Worm (Caenorhabditis elegans): Measurements from ENCODE around the gene ZK856.14.

The ZK856.14 gene

ce11 chrV:10249515-10249914 is 32.7 kb downstream of the ZK856.14 start:
- TF ChIP-seq scrt-1 (GFP tag; IDR thresholded peaks at IDR 0.05), result no peak
- TF ChIP-seq pes-1 (GFP tag; IDR thresholded peaks at IDR 0.05), result no peak
- no peak for TF ChIP-seq B0310.2 (tag; optimal IDR thresholded peaks at IDR 0.05)
- no peak for TF ChIP-seq F13C5.2 (tag; optimal IDR thresholded peaks at IDR 0.05)
- TF ChIP-seq aly-1 (tag; optimal IDR thresholded peaks at IDR 0.05), result no peak
- no peak for TF ChIP-seq tbx-11 (GFP tag; IDR thresholded peaks at IDR 0.05)
- no peak for TF ChIP-seq tbx-37 (GFP tag; conservative IDR thresholded peaks at IDR 0.05)
- TF ChIP-seq ceh-13 (GFP tag; optimal IDR thresholded peaks at IDR 0.05), result no peak
- TF ChIP-seq hmg-4 (GFP tag; optimal IDR thresholded peaks at IDR 0.05), result no peak

ce11 chrV:10252682-10253081 is 35.9 kb downstream of the ZK856.14 start:
- TF ChIP-seq ceh-13 (GFP tag; optimal IDR thresholded peaks at IDR 0.05) (no peak), hmg-4 (GFP tag; optimal IDR thresholded peaks at IDR 0.05) (no peak), sea-1 (GFP tag; conservative IDR thresholded peaks at IDR 0.05) (no peak), tbx-37 (GFP tag; conservative IDR thresholded peaks at IDR 0.05) (no peak)

- TF ChIP-seq ceh-36 (tag; optimal IDR thresholded peaks at IDR 0.05) (no peak), B0310.2 (tag; optimal IDR thresholded peaks at IDR 0.05) (no peak), ama-1 (optimal IDR thresholded peaks at IDR 0.05) (no peak), hmg-4 (GFP tag; optimal IDR thresholded peaks at IDR 0.05) (no peak), tbx-11 (GFP tag; IDR thresholded peaks at IDR 0.05) (no peak), flt-1 (GFP tag; IDR thresholded peaks at IDR 0.05) (no peak), pes-1 (GFP tag; IDR thresholded peaks at IDR 0.05) (no peak), tra-4 (tag; optimal IDR thresholded peaks at IDR 0.05) (no peak), hnd-1 (tag; optimal IDR thresholded peaks at IDR 0.05) (no peak), ets-7 (tag; optimal IDR thresholded peaks at IDR 0.05) (no peak), ceh-13 (GFP tag; optimal IDR thresholded peaks at IDR 0.05) (no peak), scrt-1 (GFP tag; IDR thresholded peaks at IDR 0.05) (no peak), tbx-37 (GFP tag; conservative IDR thresholded peaks at IDR 0.05) (no peak), sea-1 (GFP tag; conservative IDR thresholded peaks at IDR 0.05) (no peak), F13C5.2 (tag; optimal IDR thresholded peaks at IDR 0.05) (no peak), aly-1 (tag; optimal IDR thresholded peaks at IDR 0.05) (no peak), hmbx-1 (tag; optimal IDR thresholded peaks at IDR 0.05) (no peak)
These were observed 38.2 kb downstream of the ZK856.14 start, which contains the start of gene rop-1 for ce11 chrV:10255005-10255472. Gene rop-1, minus strand, starts transcription at chrV:10255055.

- TF ChIP-seq pes-1 (GFP tag; IDR thresholded peaks at IDR 0.05) (no peak), tra-4 (tag; optimal IDR thresholded peaks at IDR 0.05) (no peak), ama-1 (optimal IDR thresholded peaks at IDR 0.05) (no peak)
These were observed 39.2 kb downstream of the ZK856.14 start, which contains the start of gene nhr-232 for ce11 chrV:10256050-10256449. Gene nhr-232, plus strand, starts transcription at chrV:10256170.

ce11 chrV:10260460-10260859 is 43.6 kb downstream of the ZK856.14 start, which contains the start of gene sri-18:
Gene sri-18, minus strand, starts transcription at chrV:10260560.
- TF ChIP-seq hnd-1 (tag; optimal IDR thresholded peaks at IDR 0.05) (no peak), tra-4 (tag; optimal IDR thresholded peaks at IDR 0.05) (no peak), aly-1 (tag; optimal IDR thresholded peaks at IDR 0.05) (no peak), pes-1 (GFP tag; IDR thresholded peaks at IDR 0.05) (no peak), hmg-4 (GFP tag; optimal IDR thresholded peaks at IDR 0.05) (no peak), ceh-13 (GFP tag; optimal IDR thresholded peaks at IDR 0.05) (no peak), sea-1 (GFP tag; conservative IDR thresholded peaks at IDR 0.05) (no peak), F13C5.2 (tag; optimal IDR thresholded peaks at IDR 0.05) (no peak), ceh-36 (tag; optimal IDR thresholded peaks at IDR 0.05) (no peak), flt-1 (GFP tag; IDR thresholded peaks at IDR 0.05) (no peak), scrt-1 (GFP tag; IDR thresholded peaks at IDR 0.05) (no peak), B0310.2 (tag; optimal IDR thresholded peaks at IDR 0.05) (no peak), hmbx-1 (tag; optimal IDR thresholded peaks at IDR 0.05) (no peak), ama-1 (optimal IDR thresholded peaks at IDR 0.05) (no peak), tbx-37 (GFP tag; conservative IDR thresholded peaks at IDR 0.05) (no peak), ets-7 (tag; optimal IDR thresholded peaks at IDR 0.05) (no peak)

- TF ChIP-seq sea-1 (GFP tag; conservative IDR thresholded peaks at IDR 0.05) (no peak), pes-1 (GFP tag; IDR thresholded peaks at IDR 0.05) (no peak), ets-7 (tag; optimal IDR thresholded peaks at IDR 0.05) (no peak), B0310.2 (tag; optimal IDR thresholded peaks at IDR 0.05) (no peak), hnd-1 (tag; optimal IDR thresholded peaks at IDR 0.05) (no peak), ama-1 (optimal IDR thresholded peaks at IDR 0.05) (no peak), F13C5.2 (tag; optimal IDR thresholded peaks at IDR 0.05) (no peak), tra-4 (tag; optimal IDR thresholded peaks at IDR 0.05) (no peak), tbx-11 (GFP tag; IDR thresholded peaks at IDR 0.05) (no peak), ceh-13 (GFP tag; optimal IDR thresholded peaks at IDR 0.05) (no peak), tbx-37 (GFP tag; conservative IDR thresholded peaks at IDR 0.05) (no peak), aly-1 (tag; optimal IDR thresholded peaks at IDR 0.05) (no peak), ceh-36 (tag; optimal IDR thresholded peaks at IDR 0.05) (no peak)
These were observed 48.2 kb downstream of the ZK856.14 start for ce11 chrV:10265019-10265418.

- TF ChIP-seq ceh-36 (tag; optimal IDR thresholded peaks at IDR 0.05) (no peak), tbx-37 (GFP tag; conservative IDR thresholded peaks at IDR 0.05) (no peak)
These were observed 49.2 kb downstream of the ZK856.14 start for ce11 chrV:10266050-10266449.
